Worm (Caenorhabditis elegans): Measurements from ENCODE around the gene T13F2.4.

- TF ChIP-seq nhr-76 (tag; optimal IDR thresholded peaks at IDR 0.05) (no peak), snpc-4 (tag; optimal IDR thresholded peaks at IDR 0.05) (no peak), unc-39 (tag; optimal IDR thresholded peaks at IDR 0.05) (no peak), bed-3 (GFP tag; optimal IDR thresholded peaks at IDR 0.05) (no peak), pha-4 (tag; optimal IDR thresholded peaks at IDR 0.05) (no peak), lin-32 (GFP tag; optimal IDR thresholded peaks at IDR 0.05) (no peak)
Measured at ce11 chrIV:9801418-9801817, 11.8 kb downstream of the T13F2.4 start.

Measured in whole organism, mixed stage, embryonic.